Worm (Caenorhabditis elegans) whole organism, L2 larva: ENCODE results near the gene F29B9.12.

Experiments
- C34F6.9 ChIP-seq: fragments of 150-350 bp; optimal IDR thresholded peaks from 2 replicates; lab custom pipeline; 2014; ENCODE audit warnings: missing biosample characterization, missing genetic modification characterization
- F13H6.1 ChIP-seq: sonication (generic microtip); optimal IDR thresholded peaks from 2 replicates; lab custom pipeline; 2016; ENCODE audit warnings: missing genetic modification characterization, missing compliant biosample characterization
- Y55F3AM.14 ChIP-seq: fragments of 200-800 bp; sonication (Bioruptor generic); optimal IDR thresholded peaks from 2 replicates; lab custom pipeline; 2018; ENCODE audit warnings: mild to moderate bottlenecking, missing genetic modification characterization, missing compliant biosample characterization
- ZK546.5 ChIP-seq: sonication (generic microtip); optimal IDR thresholded peaks from 2 replicates; lab custom pipeline; 2017; ENCODE audit warnings: missing biosample characterization, missing genetic modification characterization
- alr-1 ChIP-seq: fragments of 150-350 bp; optimal IDR thresholded peaks from 2 replicates; lab custom pipeline; 2014; ENCODE audit warnings: missing biosample characterization, missing genetic modification characterization
- aly-2 ChIP-seq: fragments of 150-350 bp; optimal IDR thresholded peaks from 2 replicates; lab custom pipeline; 2014; ENCODE audit warnings: missing biosample characterization, missing genetic modification characterization
- ama-1 ChIP-seq: fragments of 150-350 bp; optimal IDR thresholded peaks from 2 replicates; lab custom pipeline; 2018; ENCODE audit warnings: inconsistent platforms
- ceh-16 ChIP-seq: fragments of 150-350 bp; optimal IDR thresholded peaks from 2 replicates; lab custom pipeline; 2014; ENCODE audit warnings: missing biosample characterization, missing genetic modification characterization
- crh-2 ChIP-seq: sonication (generic microtip); optimal IDR thresholded peaks from 2 replicates; lab custom pipeline; 2017; ENCODE audit warnings: missing biosample characterization, missing genetic modification characterization
- dmd-4 ChIP-seq: sonication (generic microtip); optimal IDR thresholded peaks from 2 replicates; lab custom pipeline; 2017; ENCODE audit warnings: missing biosample characterization, missing genetic modification characterization
- elt-1 ChIP-seq: fragments of 150-350 bp; optimal IDR thresholded peaks from 2 replicates; lab custom pipeline; 2014; ENCODE audit warnings: missing biosample characterization, missing genetic modification characterization
- elt-3 ChIP-seq: sonication (generic microtip); optimal IDR thresholded peaks from 2 replicates; lab custom pipeline; 2017; ENCODE audit warnings: missing biosample characterization, missing genetic modification characterization
- gmeb-1 ChIP-seq: fragments of 150-350 bp; optimal IDR thresholded peaks from 2 replicates; lab custom pipeline; 2014; ENCODE audit warnings: missing biosample characterization, missing genetic modification characterization
- lin-11 ChIP-seq: fragments of 150-350 bp; sonication (generic microtip); optimal IDR thresholded peaks from 2 replicates; lab custom pipeline; 2014; ENCODE audit warnings: missing biosample characterization, missing genetic modification characterization, inconsistent platforms, mixed read lengths
- lin-13 ChIP-seq: fragments of 150-350 bp; optimal IDR thresholded peaks from 2 replicates; lab custom pipeline; 2014; ENCODE audit warnings: missing biosample characterization, missing genetic modification reagents, missing genetic modification characterization
- lsy-2 ChIP-seq, 2 experiments: fragments of 150-350 bp in 1 of 2; sonication (generic microtip) in 1 of 2; optimal IDR thresholded peaks; 2 replicates each; lab custom pipeline; 2014 to 2017; ENCODE audit warnings: missing biosample characterization in 2 of 2, missing genetic modification characterization in 2 of 2
- mab-5 ChIP-seq: fragments of 150-350 bp; optimal IDR thresholded peaks from 2 replicates; lab custom pipeline; 2014; ENCODE audit warnings: missing biosample characterization, missing genetic modification characterization
- mbf-1 ChIP-seq: sonication (generic microtip); optimal IDR thresholded peaks from 2 replicates; lab custom pipeline; 2017; ENCODE audit warnings: missing biosample characterization, missing genetic modification characterization
- mdl-1 ChIP-seq, 2 experiments: fragments of 150-350 bp in 1 of 2; sonication (generic microtip) in 1 of 2; optimal IDR thresholded peaks; 2 replicates each; lab custom pipeline; 2017; ENCODE audit warnings: missing biosample characterization in 2 of 2, missing genetic modification characterization in 2 of 2
- nhr-10 ChIP-seq: sonication (generic microtip); optimal IDR thresholded peaks from 2 replicates; lab custom pipeline; 2017; ENCODE audit warnings: missing biosample characterization, missing genetic modification characterization
- nhr-11 ChIP-seq: fragments of 150-350 bp; optimal IDR thresholded peaks from 2 replicates; lab custom pipeline; 2014; ENCODE audit warnings: missing biosample characterization, missing genetic modification characterization
- nhr-12 ChIP-seq: fragments of 150-350 bp; optimal IDR thresholded peaks from 2 replicates; lab custom pipeline; 2014; ENCODE audit warnings: missing biosample characterization, missing genetic modification characterization
- nhr-21 ChIP-seq: fragments of 150-350 bp; optimal IDR thresholded peaks from 2 replicates; lab custom pipeline; 2014; ENCODE audit warnings: missing biosample characterization, missing genetic modification characterization
- nhr-23 ChIP-seq: fragments of 150-350 bp; optimal IDR thresholded peaks from 2 replicates; lab custom pipeline; 2014; ENCODE audit warnings: missing biosample characterization, missing genetic modification reagents, missing genetic modification characterization
- nhr-237 ChIP-seq: fragments of 150-350 bp; optimal IDR thresholded peaks from 2 replicates; lab custom pipeline; 2014; ENCODE audit warnings: missing biosample characterization, missing genetic modification characterization
- nhr-25 ChIP-seq: fragments of 150-350 bp; sonication (generic microtip); optimal IDR thresholded peaks from 3 replicates; lab custom pipeline; 2014; ENCODE audit warnings: missing biosample characterization, missing genetic modification characterization
- nhr-6 ChIP-seq: fragments of 150-350 bp; optimal IDR thresholded peaks from 2 replicates; lab custom pipeline; 2014; ENCODE audit warnings: missing biosample characterization, missing genetic modification characterization
- nhr-77 ChIP-seq: fragments of 150-350 bp; optimal IDR thresholded peaks from 2 replicates; lab custom pipeline; 2014; ENCODE audit warnings: missing biosample characterization, missing genetic modification characterization
- peb-1 ChIP-seq: fragments of 150-350 bp; optimal IDR thresholded peaks from 2 replicates; lab custom pipeline; 2014; ENCODE audit warnings: missing biosample characterization, missing genetic modification characterization
- sem-4 ChIP-seq: fragments of 150-350 bp; optimal IDR thresholded peaks from 2 replicates; lab custom pipeline; 2014; ENCODE audit warnings: missing biosample characterization, missing genetic modification reagents, missing genetic modification characterization
- skn-1 ChIP-seq: sonication (generic microtip); optimal IDR thresholded peaks from 2 replicates; lab custom pipeline; 2017; ENCODE audit warnings: missing biosample characterization, missing genetic modification characterization
- sma-3 ChIP-seq: sonication (generic microtip); optimal IDR thresholded peaks from 2 replicates; lab custom pipeline; 2016; ENCODE audit warnings: missing genetic modification reagents, missing genetic modification characterization, missing compliant biosample characterization
- sma-9 ChIP-seq, 2 experiments: fragments of 150-350 bp in 1 of 2; sonication (generic microtip) in 1 of 2; optimal IDR thresholded peaks; 2 replicates each; lab custom pipeline; 2014 to 2016; ENCODE audit warnings: missing genetic modification characterization in 2 of 2, mild to moderate bottlenecking in 1 of 2, missing biosample characterization in 1 of 2, missing compliant biosample characterization in 1 of 2, missing genetic modification reagents in 1 of 2, moderate library complexity in 1 of 2
- snpc-4 ChIP-seq: fragments of 150-350 bp; optimal IDR thresholded peaks from 2 replicates; lab custom pipeline; 2014; ENCODE audit warnings: missing biosample characterization, missing genetic modification characterization
- unc-39 ChIP-seq: fragments of 150-350 bp; optimal IDR thresholded peaks from 2 replicates; lab custom pipeline; 2014; ENCODE audit warnings: missing biosample characterization, missing genetic modification characterization
- unc-55 ChIP-seq: fragments of 150-350 bp; sonication (generic microtip); optimal IDR thresholded peaks from 3 replicates; lab custom pipeline; 2014; ENCODE audit warnings: missing biosample characterization, missing genetic modification reagents, missing genetic modification characterization
- unc-62 ChIP-seq: fragments of 150-350 bp; optimal IDR thresholded peaks from 2 replicates; lab custom pipeline; 2014; ENCODE audit warnings: missing biosample characterization, missing genetic modification reagents, missing genetic modification characterization
- zag-1 ChIP-seq: fragments of 150-350 bp; optimal IDR thresholded peaks from 2 replicates; lab custom pipeline; 2014; ENCODE audit warnings: missing biosample characterization, missing genetic modification characterization
- ztf-11 ChIP-seq: sonication (generic microtip); optimal IDR thresholded peaks from 2 replicates; lab custom pipeline; 2017; ENCODE audit warnings: missing biosample characterization, missing genetic modification characterization

F29B9.12 gene

DNA sequence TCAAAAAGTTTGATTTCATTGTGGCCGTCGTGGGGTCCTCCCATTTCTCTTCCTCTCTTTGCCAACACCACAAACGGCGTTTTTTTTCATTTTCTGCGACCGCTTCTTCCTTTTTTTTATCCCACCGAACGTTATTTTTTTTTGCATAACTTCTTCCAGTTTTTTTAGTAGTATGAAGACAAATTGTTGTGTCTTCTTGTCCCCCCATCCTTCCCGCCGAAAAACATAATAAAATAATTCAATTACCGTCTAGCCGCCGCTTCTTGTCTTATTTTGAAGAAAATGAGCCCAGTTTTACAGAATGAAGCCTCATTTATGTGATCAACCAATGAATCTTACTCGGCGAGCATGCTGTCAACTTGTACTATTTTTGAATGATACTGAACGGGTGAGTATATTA, at the start of gene F29B9.12:
Gene F29B9.12, plus strand, starts transcription at position 301 of the 400 bp plus-strand sequence.
- TF ChIP-seq skn-1 (tag; lab: Kevin White, UChicago) (no peak), lin-11 (tag; lab: Kevin White, UChicago) (no peak), nhr-6 (no peak), nhr-23 (tag; lab: Kevin White, UChicago) (no peak), nhr-10 (no peak), sma-3 (GFP tag; lab: Kevin White, UChicago) (no peak), mbf-1 (tag; lab: Kevin White, UChicago) (no peak), elt-1 (tag; lab: Kevin White, UChicago) (no peak)

DNA sequence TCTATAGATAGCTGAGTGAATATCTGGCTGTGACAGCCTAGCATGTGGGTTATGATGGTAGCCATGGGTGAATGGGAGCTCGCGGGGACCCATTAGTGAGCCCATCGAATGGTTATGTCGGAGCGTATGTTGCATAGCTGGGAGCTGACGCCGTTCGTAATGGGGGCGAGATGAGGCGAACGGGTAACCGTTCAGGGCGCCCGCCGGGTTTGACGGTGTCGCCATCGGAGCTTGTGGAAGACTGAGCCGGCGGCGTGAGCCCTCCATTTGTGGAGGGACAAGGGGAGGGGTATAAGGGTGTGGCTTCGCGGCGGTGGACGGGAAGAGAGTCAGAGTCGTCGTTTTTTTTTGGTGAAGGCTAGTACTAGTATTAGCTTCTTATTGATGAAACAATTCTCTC, 45.5 kb upstream of the F29B9.12 start:
- TF ChIP-seq unc-62 (GFP tag; lab: Kevin White, UChicago) (no peak), crh-2 (tag; lab: Kevin White, UChicago) (no peak), nhr-21 (no peak), sma-9 (GFP tag; optimal IDR thresholded peaks at IDR 0.05; lab: Kevin White, UChicago) (no peak), sma-9 (tag; optimal IDR thresholded peaks at IDR 0.05; lab: Kevin White, UChicago) (no peak), mbf-1 (tag; lab: Kevin White, UChicago) (no peak), ama-1 (no peak), nhr-237 (no peak), mab-5 (tag; lab: Kevin White, UChicago) (no peak), Y55F3AM.14 (no peak), peb-1 (tag; lab: Kevin White, UChicago) (no peak), nhr-10 (no peak)

DNA sequence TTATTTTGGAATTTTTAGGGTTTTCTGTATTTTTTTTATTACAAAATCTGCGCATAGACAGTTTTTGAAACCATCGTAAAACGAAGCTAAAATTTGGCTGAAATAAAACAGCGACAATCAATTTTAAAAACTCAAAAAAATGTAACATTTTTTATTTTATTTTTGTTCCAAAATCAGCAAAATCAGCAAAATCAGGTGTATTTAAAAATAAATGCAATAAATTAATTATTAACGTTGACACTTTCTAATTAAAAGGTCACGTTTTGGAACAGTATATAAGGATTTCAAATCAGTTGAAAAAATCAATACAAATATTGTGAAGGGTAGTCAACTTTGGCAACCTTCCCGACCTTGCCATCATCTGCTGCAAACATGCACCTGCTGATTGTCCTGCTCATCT, 35.9 kb upstream of the F29B9.12 start, which contains the start of gene R105.1:
Gene R105.1, plus strand, starts transcription at position 301 of the 400 bp plus-strand sequence.
- TF ChIP-seq ZK546.5 (no peak), nhr-23 (tag; lab: Kevin White, UChicago) (no peak), mdl-1 (tag; optimal IDR thresholded peaks at IDR 0.05; lab: Kevin White, UChicago) (no peak), nhr-11 (tag; lab: Kevin White, UChicago) (no peak), sma-9 (GFP tag; optimal IDR thresholded peaks at IDR 0.05; lab: Kevin White, UChicago) (no peak), sma-9 (tag; optimal IDR thresholded peaks at IDR 0.05; lab: Kevin White, UChicago) (no peak), mbf-1 (tag; lab: Kevin White, UChicago) (no peak), crh-2 (tag; lab: Kevin White, UChicago) (no peak), nhr-25 (tag; lab: Kevin White, UChicago) (no peak), nhr-12 (tag; lab: Kevin White, UChicago) (no peak)

DNA sequence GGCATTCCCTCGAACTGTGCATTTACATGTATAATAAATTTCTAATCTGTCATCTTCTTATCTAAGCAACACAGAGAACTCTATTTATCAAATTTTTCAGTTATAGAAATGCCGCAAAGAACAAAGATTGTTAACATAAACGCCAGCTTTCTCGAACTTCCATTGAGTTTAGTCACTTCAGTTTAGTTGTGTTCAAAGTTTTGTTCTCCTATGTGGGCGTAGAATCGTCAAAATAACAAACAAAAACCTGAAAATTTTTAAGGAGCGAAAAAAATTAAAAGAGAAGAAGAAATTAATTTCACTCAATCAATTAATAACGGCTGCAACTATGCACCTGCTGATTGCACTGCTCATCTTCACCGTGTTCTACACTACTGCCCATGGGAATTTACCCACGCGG, 33.3 kb upstream of the F29B9.12 start, which contains the start of gene R105.5:
Gene R105.5, plus strand, starts transcription at position 301 of the 400 bp plus-strand sequence.
- TF ChIP-seq ceh-16 (tag; lab: Kevin White, UChicago) (no peak), mdl-1 (tag; optimal IDR thresholded peaks at IDR 0.05; lab: Kevin White, UChicago) (no peak), elt-3 (no peak), unc-39 (tag; lab: Kevin White, UChicago) (no peak), mab-5 (tag; lab: Kevin White, UChicago) (no peak), ZK546.5 (no peak), snpc-4 (tag; lab: Kevin White, UChicago) (no peak), nhr-12 (tag; lab: Kevin White, UChicago) (no peak), ztf-11 (tag; lab: Kevin White, UChicago) (no peak), C34F6.9 (tag; lab: Kevin White, UChicago) (no peak), skn-1 (tag; lab: Kevin White, UChicago) (no peak), crh-2 (tag; lab: Kevin White, UChicago) (no peak), zag-1 (tag; lab: Kevin White, UChicago) (no peak)
- TF ChIP-seq, all 48 proteins: peak for 0

DNA sequence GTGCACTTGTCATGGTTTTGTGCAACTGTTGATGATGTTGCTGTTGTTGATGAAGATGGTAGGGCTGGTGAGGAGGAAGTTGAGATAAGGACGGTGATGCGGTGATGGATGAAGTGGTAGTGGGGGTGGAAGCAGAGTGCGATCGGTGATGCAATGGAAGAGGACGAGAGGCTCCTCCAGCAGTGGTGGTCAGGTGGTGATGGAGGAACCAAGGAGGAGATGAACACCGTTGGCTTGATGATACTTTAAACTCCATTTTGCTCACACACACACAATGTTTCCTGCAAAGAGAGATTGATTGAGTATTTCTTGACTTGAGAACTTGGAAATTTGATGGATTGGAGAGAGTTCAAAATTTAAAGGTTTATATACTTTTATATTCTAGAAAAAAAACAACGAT, 31.5 kb upstream of the F29B9.12 start, which contains the start of gene F19C7.8:
Gene F19C7.8, minus strand, starts transcription at position 256 of the 400 bp plus-strand sequence.
- TF ChIP-seq sem-4 (tag; lab: Kevin White, UChicago) = no peak
- TF ChIP-seq sma-9 (GFP tag; optimal IDR thresholded peaks at IDR 0.05; lab: Kevin White, UChicago) = peak; percentile 52
- no peak for TF ChIP-seq sma-9 (tag; optimal IDR thresholded peaks at IDR 0.05; lab: Kevin White, UChicago)
- TF ChIP-seq Y55F3AM.14 = no peak
- no peak for TF ChIP-seq unc-62 (GFP tag; lab: Kevin White, UChicago)
- peak; percentile 36 for TF ChIP-seq F13H6.1 (tag; lab: Kevin White, UChicago)
- TF ChIP-seq nhr-12 (tag; lab: Kevin White, UChicago) = no peak
- no peak for TF ChIP-seq unc-39 (tag; lab: Kevin White, UChicago)

DNA sequence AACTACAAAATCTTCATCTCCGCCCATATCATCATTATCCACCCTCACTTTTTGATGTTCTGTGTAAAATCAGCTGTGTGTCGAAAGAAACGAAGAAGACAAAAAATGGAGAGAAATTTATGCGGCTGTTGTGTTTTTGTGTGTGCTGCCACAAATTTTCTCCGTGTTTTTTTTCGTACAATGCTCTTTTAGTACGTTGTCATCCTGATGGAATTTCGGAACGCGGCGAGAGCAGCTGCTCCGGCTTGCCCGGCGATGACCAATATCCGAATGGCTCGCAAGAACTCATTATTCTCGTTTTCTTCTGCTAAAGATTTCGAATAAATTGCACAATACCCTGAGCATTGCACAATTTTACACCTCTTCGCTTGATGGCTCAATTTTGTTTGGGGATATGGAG, 30.0 kb upstream of the F29B9.12 start:
- no peak for TF ChIP-seq nhr-23 (tag; lab: Kevin White, UChicago)
- TF ChIP-seq zag-1 (tag; lab: Kevin White, UChicago) = no peak
- TF ChIP-seq unc-62 (GFP tag; lab: Kevin White, UChicago) = no peak
- no peak for TF ChIP-seq nhr-25 (tag; lab: Kevin White, UChicago)
- TF ChIP-seq dmd-4 (tag; lab: Kevin White, UChicago) = no peak
- no peak for TF ChIP-seq peb-1 (tag; lab: Kevin White, UChicago)
- no peak for TF ChIP-seq C34F6.9 (tag; lab: Kevin White, UChicago)
- no peak for TF ChIP-seq gmeb-1 (tag; lab: Kevin White, UChicago)
- no peak for TF ChIP-seq alr-1
- TF ChIP-seq lin-13 (GFP tag; lab: Kevin White, UChicago) = no peak
- TF ChIP-seq sma-3 (GFP tag; lab: Kevin White, UChicago) = no peak
- TF ChIP-seq nhr-237 = no peak
- no peak for TF ChIP-seq skn-1 (tag; lab: Kevin White, UChicago)
- TF ChIP-seq unc-55 (GFP tag; lab: Kevin White, UChicago) = no peak
- no peak for TF ChIP-seq nhr-77
- TF ChIP-seq lsy-2 (tag; optimal IDR thresholded peaks at IDR 0.05; lab: Kevin White, UChicago) = no peak
- no peak for TF ChIP-seq aly-2 (tag; lab: Kevin White, UChicago)
- no peak for TF ChIP-seq mbf-1 (tag; lab: Kevin White, UChicago)
